Worm (Caenorhabditis elegans) whole organism, early embryonic: ENCODE measurements around the gene T03G11.10.

Experiments used
- B0310.2 ChIP-seq: sonication (generic microtip); optimal IDR thresholded peaks from 2 replicates; lab custom pipeline; 2016; ENCODE audit warnings: mild to moderate bottlenecking, missing genetic modification characterization, missing compliant biosample characterization
- F13C5.2 ChIP-seq: sonication (generic microtip); optimal IDR thresholded peaks from 2 replicates; lab custom pipeline; 2017; ENCODE audit warnings: mild to moderate bottlenecking, missing genetic modification characterization, inconsistent platforms, missing compliant biosample characterization
- aly-1 ChIP-seq: sonication (generic microtip); optimal IDR thresholded peaks from 2 replicates; lab custom pipeline; 2016; ENCODE audit warnings: missing genetic modification characterization, missing compliant biosample characterization
- ama-1 ChIP-seq: fragments of 150-350 bp; optimal IDR thresholded peaks from 2 replicates; lab custom pipeline; 2014
- ceh-13 ChIP-seq: fragments of 200-800 bp; sonication (Bioruptor generic); optimal IDR thresholded peaks from 2 replicates; lab custom pipeline; 2018; ENCODE audit warnings: mild to moderate bottlenecking, missing genetic modification characterization, missing compliant biosample characterization
- ceh-36 ChIP-seq: sonication (generic microtip); optimal IDR thresholded peaks from 2 replicates; lab custom pipeline; 2016; ENCODE audit warnings: missing genetic modification characterization, inconsistent platforms, missing compliant biosample characterization
- ets-7 ChIP-seq: sonication (generic microtip); optimal IDR thresholded peaks from 2 replicates; lab custom pipeline; 2016; ENCODE audit warnings: missing genotype, missing genetic modification characterization, missing compliant biosample characterization
- flt-1 ChIP-seq: fragments of 200-800 bp; sonication (Bioruptor generic); IDR thresholded peaks from 2 replicates; pipeline ENCODE4 v1.3.6; 2022; ENCODE audit warnings: missing genetic modification characterization, missing compliant biosample characterization
- hmbx-1 ChIP-seq: sonication (generic microtip); optimal IDR thresholded peaks from 2 replicates; lab custom pipeline; 2016; ENCODE audit warnings: mild to moderate bottlenecking, missing genetic modification characterization, missing compliant biosample characterization
- hmg-4 ChIP-seq: fragments of 200-800 bp; sonication (Bioruptor generic); optimal IDR thresholded peaks from 2 replicates; lab custom pipeline; 2018; ENCODE audit warnings: mild to moderate bottlenecking, missing genetic modification characterization, missing compliant biosample characterization
- hnd-1 ChIP-seq: sonication (generic microtip); optimal IDR thresholded peaks from 2 replicates; lab custom pipeline; 2016; ENCODE audit warnings: missing genetic modification characterization, missing compliant biosample characterization
- pes-1 ChIP-seq: fragments of 200-800 bp; sonication (Bioruptor generic); IDR thresholded peaks from 2 replicates; pipeline ENCODE4 v1.3.6; 2022; ENCODE audit warnings: missing genetic modification reagents, missing genetic modification characterization, missing compliant biosample characterization
- scrt-1 ChIP-seq: fragments of 200-800 bp; sonication (Bioruptor generic); IDR thresholded peaks from 2 replicates; pipeline ENCODE4 v1.3.6; 2022; ENCODE audit warnings: missing genetic modification characterization, missing compliant biosample characterization
- sea-1 ChIP-seq: fragments of 200-800 bp; sonication (Bioruptor generic); conservative IDR thresholded peaks from 2 replicates; pipeline ENCODE4 v1.3.6; 2022; ENCODE audit warnings: missing genetic modification characterization, missing compliant biosample characterization
- tbx-11 ChIP-seq: fragments of 200-800 bp; sonication (Bioruptor generic); IDR thresholded peaks from 2 replicates; pipeline ENCODE4 v1.3.6; 2022; ENCODE audit warnings: missing genetic modification characterization, missing compliant biosample characterization
- tbx-37 ChIP-seq: fragments of 200-800 bp; sonication (Bioruptor generic); conservative IDR thresholded peaks from 2 replicates; pipeline ENCODE4 v1.3.6; 2022; ENCODE audit warnings: missing genetic modification reagents, missing genetic modification characterization, missing compliant biosample characterization
- tra-4 ChIP-seq: sonication (generic microtip); optimal IDR thresholded peaks from 2 replicates; lab custom pipeline; 2017; ENCODE audit warnings: missing genetic modification characterization, missing compliant biosample characterization

The T03G11.10 gene

DNA sequence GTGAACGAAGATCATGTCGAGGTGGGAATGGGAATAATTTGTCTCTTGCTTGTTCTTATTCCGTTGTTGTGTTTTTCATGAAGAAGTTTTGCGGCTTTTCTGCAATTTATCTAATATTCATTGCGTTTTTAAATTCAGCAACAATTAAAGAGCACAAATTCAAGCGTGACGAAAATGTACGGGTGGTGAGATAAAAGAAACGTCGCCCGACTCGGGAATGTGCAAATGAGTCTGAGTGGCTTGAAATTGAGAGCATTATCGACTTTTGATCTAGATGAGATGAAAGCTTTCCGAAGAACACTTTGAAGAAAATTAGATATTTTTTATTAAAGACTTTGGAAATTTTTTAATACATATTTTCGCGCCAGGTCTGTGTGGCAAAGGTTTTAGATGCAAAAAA lies at the start of gene T03G11.10:
Gene T03G11.10, minus strand, starts transcription at position 101 of the 400 bp plus-strand sequence.
- TF ChIP-seq flt-1 (no peak), ceh-13 (no peak)

DNA sequence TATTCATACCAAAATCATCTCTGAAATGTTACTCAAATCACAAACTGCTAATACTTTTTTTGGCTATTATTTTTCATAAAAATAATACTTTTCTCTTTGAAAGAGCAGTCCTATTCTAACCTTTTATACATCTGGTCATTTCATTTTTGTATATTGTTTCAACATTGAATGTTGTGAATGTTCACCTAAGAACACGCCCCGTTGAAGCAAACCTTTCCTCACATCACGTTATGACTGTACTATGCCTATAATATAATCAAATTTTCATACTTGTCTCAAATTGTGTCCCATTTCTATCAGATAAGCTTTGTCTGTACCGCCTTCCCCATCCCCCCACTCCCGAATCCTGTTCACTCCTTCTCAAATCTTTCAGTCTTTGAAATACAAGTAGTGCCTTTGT lies 47.3 kb upstream of the T03G11.10 start:
- no peak for TF ChIP-seq hmbx-1 (tag; lab: Kevin White, UChicago)
- no peak for TF ChIP-seq hnd-1 (tag; lab: Kevin White, UChicago)
- TF ChIP-seq pes-1 (GFP tag; lab: Robert Waterston, UW) = no peak
- TF ChIP-seq hmg-4 = no peak
- TF ChIP-seq sea-1 = no peak
- TF ChIP-seq ets-7 (tag; lab: Kevin White, UChicago) = no peak
- no peak for TF ChIP-seq flt-1
- no peak for TF ChIP-seq scrt-1 (GFP tag; lab: Robert Waterston, UW)

DNA sequence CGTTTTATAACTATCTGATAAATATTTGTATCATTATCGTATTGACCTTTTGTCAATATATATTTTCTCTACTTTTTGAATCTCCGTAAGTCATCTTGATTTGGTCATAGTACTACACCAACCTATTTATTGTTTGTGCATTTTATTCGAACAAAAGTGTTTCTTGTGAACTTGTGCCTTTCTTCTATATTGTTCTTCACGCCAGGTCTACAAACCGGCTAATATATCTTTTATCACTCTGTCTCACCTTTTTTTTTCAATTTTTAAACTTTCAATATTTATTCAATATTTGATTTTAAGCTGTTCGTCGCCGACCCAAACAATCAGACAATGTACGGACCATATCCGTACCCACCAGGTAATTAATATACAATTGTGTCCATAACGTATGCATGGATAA lies 45.1 kb upstream of the T03G11.10 start, which contains the start of gene hrpa-2:
Gene hrpa-2, plus strand, starts transcription at position 301 of the 400 bp plus-strand sequence.
- TF ChIP-seq ets-7 (tag; lab: Kevin White, UChicago) = no peak
- no peak for TF ChIP-seq ama-1
- no peak for TF ChIP-seq scrt-1 (GFP tag; lab: Robert Waterston, UW)
- no peak for TF ChIP-seq flt-1

DNA sequence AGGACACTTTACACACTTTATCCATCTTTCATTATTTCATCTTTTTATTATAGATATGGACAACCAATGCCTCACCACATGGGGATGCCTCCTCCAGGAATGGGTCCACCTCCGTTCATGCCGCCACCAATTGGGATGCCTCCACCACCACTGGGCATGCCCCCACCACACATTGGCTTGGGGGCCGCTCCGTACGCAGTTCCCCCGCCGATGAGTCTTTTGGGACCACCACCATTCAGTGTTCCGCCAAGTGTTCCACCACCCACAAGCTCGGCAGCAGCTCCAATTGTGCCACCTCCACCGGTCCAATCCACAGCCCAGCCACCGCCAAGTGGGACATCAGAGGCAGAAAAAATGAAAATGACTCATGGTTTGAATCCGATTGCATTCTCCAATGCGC lies 43.8 kb upstream of the T03G11.10 start:
- no peak for TF ChIP-seq sea-1
- TF ChIP-seq aly-1 (tag; lab: Kevin White, UChicago) = peak; percentile 50

DNA sequence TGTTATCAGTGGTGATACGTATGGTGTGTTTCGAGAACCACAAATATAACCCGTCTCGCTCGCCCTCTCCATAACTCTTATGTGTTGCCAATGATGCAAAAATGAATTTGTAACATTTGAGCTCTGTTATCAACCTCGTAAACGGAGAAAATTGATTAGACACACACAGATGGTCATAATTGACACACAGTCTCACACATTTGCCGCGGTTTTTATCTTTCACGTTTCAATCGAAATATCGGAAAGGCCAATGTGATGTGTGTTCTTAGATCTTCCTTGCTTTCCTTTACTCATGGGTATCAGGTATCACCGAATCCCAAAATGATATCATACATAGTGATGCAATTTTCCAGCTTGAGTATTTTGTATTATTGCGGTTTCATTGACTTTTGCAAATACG lies 42.6 kb upstream of the T03G11.10 start:
- no peak for TF ChIP-seq hnd-1 (tag; lab: Kevin White, UChicago)
- no peak for TF ChIP-seq F13C5.2 (tag; lab: Kevin White, UChicago)
- TF ChIP-seq sea-1 = no peak
- no peak for TF ChIP-seq flt-1
- no peak for TF ChIP-seq tbx-37
- TF ChIP-seq tbx-11 (GFP tag; lab: Robert Waterston, UW) = no peak
- TF ChIP-seq aly-1 (tag; lab: Kevin White, UChicago) = no peak
- no peak for TF ChIP-seq pes-1 (GFP tag; lab: Robert Waterston, UW)

DNA sequence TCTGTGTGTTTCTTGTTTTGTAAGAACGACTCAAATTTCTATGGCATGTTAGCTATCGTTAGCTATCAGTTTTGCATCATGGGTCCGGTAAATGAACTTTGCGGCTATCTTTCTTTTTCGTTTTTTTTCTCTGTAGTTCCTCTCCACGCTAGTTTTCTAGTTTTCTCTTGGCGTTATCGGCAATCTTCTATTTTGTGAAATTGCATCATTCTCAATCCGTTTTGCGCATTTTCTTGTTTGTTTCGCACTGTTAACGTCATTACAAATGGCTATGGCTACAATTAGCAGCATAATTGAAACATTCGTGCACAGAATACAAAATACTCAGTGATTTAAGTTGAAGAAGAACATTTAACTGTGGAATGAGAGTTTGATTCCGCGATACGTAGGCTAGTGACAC lies 42.0 kb upstream of the T03G11.10 start:
- TF ChIP-seq B0310.2 = no peak
- no peak for TF ChIP-seq ama-1
- TF ChIP-seq hnd-1 (tag; lab: Kevin White, UChicago) = no peak
- no peak for TF ChIP-seq F13C5.2 (tag; lab: Kevin White, UChicago)

DNA sequence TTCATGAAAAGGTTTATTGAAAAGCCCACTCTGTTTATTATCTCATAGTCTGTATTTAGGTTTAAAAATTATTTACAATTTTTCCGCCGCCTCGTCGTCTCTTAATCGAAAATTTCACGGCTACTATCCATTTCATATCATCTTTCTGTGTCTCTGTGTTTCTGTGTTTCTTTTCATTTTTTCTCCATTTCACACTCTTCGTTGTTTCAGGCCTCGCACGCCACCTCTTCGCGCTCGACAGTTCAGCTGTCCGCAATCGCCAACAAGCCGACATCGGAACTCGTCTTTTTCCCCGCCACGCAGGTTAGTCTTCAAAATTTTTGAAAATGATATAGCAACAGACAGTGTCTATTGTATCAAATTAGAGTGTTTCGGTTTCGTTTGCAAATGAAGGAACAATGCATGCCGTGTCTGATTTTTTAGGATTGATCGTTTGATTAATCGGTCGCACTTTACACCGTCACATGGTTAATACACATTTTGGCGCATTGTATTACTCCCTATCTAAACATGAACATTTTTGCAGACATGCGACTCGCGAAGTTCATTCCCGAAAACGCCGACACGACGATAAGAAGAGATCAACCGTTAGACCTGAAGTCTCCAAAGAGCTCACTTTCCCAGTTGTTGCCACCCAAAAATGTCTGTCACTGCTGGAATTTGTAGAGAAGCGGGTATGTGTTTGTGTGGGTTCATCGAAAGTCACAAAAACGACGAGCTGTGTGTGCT lies 40.1 kb upstream of the T03G11.10 start:
- TF ChIP-seq ceh-36 (tag; lab: Kevin White, UChicago) (no peak), flt-1 (no peak), scrt-1 (GFP tag; lab: Robert Waterston, UW) (no peak), tbx-11 (GFP tag; lab: Robert Waterston, UW) (no peak), ets-7 (tag; lab: Kevin White, UChicago) (no peak), aly-1 (tag; lab: Kevin White, UChicago) (no peak), sea-1 (no peak), tbx-37 (no peak), hmg-4 (no peak), ceh-13 (no peak), tra-4 (tag; lab: Kevin White, UChicago) (no peak), B0310.2 (no peak), hnd-1 (tag; lab: Kevin White, UChicago) (no peak), pes-1 (GFP tag; lab: Robert Waterston, UW) (no peak), hmbx-1 (tag; lab: Kevin White, UChicago) (no peak)

DNA sequence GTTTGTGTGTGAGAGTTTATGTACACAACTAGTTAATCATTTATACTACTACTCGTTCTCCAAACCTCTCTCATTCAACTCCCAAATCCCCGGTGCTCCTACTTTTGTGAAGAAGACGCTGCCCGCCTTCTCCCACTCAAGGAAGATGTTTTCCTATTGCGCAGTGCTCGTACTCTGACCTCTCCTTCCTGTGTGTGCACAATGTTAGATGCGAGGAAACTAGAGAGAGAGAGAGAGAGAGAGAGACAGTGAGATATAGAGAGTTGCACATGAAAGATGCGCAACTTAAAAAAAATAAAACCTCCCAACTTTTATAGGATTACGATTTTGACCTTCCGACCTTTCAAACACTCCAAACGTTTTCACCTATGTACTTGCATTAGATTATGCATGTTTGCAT lies 39.5 kb upstream of the T03G11.10 start:
- no peak for TF ChIP-seq hnd-1 (tag; lab: Kevin White, UChicago)
- TF ChIP-seq sea-1 = no peak
- no peak for TF ChIP-seq tbx-37
- no peak; the same call in 1 of the 2 replicates for TF ChIP-seq pes-1 (GFP tag; lab: Robert Waterston, UW)
- no peak for TF ChIP-seq ceh-13
- no peak for TF ChIP-seq F13C5.2 (tag; lab: Kevin White, UChicago)
- TF ChIP-seq aly-1 (tag; lab: Kevin White, UChicago) = no peak
- TF ChIP-seq hmg-4 = peak; percentile 33
- no peak for TF ChIP-seq flt-1

DNA sequence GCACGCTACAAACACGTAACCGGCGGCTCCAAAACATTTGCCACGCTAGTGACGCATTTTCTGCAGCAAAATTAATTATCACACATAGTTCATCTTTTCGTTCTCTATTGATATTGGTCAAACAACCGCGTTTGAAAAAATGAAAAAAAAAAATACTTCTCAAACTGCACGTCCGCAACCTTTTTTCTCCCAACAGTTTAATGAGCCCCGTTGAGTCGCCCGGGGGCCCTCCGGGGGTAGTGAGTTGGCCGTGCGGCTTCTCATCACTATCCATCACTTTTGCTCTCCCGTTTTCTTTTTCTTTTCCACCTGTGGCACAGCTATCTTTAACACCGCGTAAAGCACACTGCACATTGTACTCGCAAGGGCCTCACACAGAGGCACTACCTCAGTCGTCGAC lies 38.4 kb upstream of the T03G11.10 start:
- no peak for TF ChIP-seq ama-1
- no peak for TF ChIP-seq ceh-36 (tag; lab: Kevin White, UChicago)
- no peak for TF ChIP-seq B0310.2

DNA sequence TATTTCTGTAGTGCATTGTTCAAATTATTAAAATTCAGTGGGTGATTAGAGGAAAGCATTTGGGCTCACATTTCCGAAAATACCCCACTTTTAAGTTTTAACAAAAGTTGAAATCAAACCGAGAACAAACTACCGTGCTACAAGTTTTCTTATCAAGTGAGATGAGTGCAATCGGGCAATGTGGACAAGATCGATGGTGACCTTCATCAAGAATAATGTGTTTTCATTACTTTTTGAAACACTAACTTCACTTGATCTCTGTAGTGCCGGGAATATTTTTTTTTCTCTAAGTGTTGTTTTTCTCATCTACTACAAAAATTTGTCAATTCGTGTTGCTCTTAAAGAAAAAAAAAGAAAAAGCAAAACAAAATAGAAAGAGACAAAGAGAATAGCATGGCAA lies 37.8 kb upstream of the T03G11.10 start:
- no peak for TF ChIP-seq scrt-1 (GFP tag; lab: Robert Waterston, UW)
- no peak for TF ChIP-seq tra-4 (tag; lab: Kevin White, UChicago)
- TF ChIP-seq B0310.2 = no peak
- no peak for TF ChIP-seq ceh-36 (tag; lab: Kevin White, UChicago)
- TF ChIP-seq hmg-4 = no peak
- TF ChIP-seq pes-1 (GFP tag; lab: Robert Waterston, UW) = no peak
- no peak for TF ChIP-seq ets-7 (tag; lab: Kevin White, UChicago)
- no peak for TF ChIP-seq sea-1
- TF ChIP-seq hnd-1 (tag; lab: Kevin White, UChicago) = no peak
- no peak for TF ChIP-seq flt-1
- TF ChIP-seq hmbx-1 (tag; lab: Kevin White, UChicago) = no peak
- TF ChIP-seq F13C5.2 (tag; lab: Kevin White, UChicago) = no peak
- no peak for TF ChIP-seq ceh-13
- TF ChIP-seq tbx-37 = no peak
- no peak for TF ChIP-seq tbx-11 (GFP tag; lab: Robert Waterston, UW)
- no peak for TF ChIP-seq aly-1 (tag; lab: Kevin White, UChicago)
- no peak for TF ChIP-seq ama-1
